Fruit fly (Drosophila melanogaster): ENCODE measurements around the gene FER.

Gene FER

dm6 chr3R:9340425-9341188 lies 53.7 kb downstream of the FER start (continued):
- peak; percentile 77 for TF ChIP-seq CG12299 (tag; optimal IDR thresholded peaks at IDR 0.05)
- TF ChIP-seq cg (GFP tag; optimal IDR thresholded peaks at IDR 0.05), result no peak
- peak; percentile 45; the same call in 1 of the 2 replicates for TF ChIP-seq ham (GFP tag; IDR thresholded peaks at IDR 0.05)
- TF ChIP-seq CG7556 (GFP tag; optimal IDR thresholded peaks at IDR 0.05), result peak; percentile 93
- peak; percentile 67 for TF ChIP-seq CG9609 (GFP tag; optimal IDR thresholded peaks at IDR 0.05)
- peak; percentile 94 for TF ChIP-seq CG11504 (tag; optimal IDR thresholded peaks at IDR 0.05)
- TF ChIP-seq CG8281 (tag; optimal IDR thresholded peaks at IDR 0.05), result peak; percentile 76
- peak; percentile 90 for TF ChIP-seq tio (GFP tag; optimal IDR thresholded peaks at IDR 0.05)
- peak; percentile 72 for TF ChIP-seq trem (tag; optimal IDR thresholded peaks at IDR 0.05)
- TF ChIP-seq CG10274 (GFP tag; optimal IDR thresholded peaks at IDR 0.05), result peak; percentile 85
- TF ChIP-seq CG32532 (GFP tag; IDR thresholded peaks at IDR 0.05), result peak; percentile 88
- peak; percentile 83 for TF ChIP-seq ewg (GFP tag; optimal IDR thresholded peaks at IDR 0.05)
- no peak for TF ChIP-seq fru (optimal IDR thresholded peaks at IDR 0.05)
- TF ChIP-seq knrl (GFP tag; IDR thresholded peaks at IDR 0.05; ENCODE audit: partially characterized antibody), result no peak
- peak; percentile 85 for TF ChIP-seq Hr3 (GFP tag; optimal IDR thresholded peaks at IDR 0.05)
- TF ChIP-seq ac (GFP tag; optimal IDR thresholded peaks at IDR 0.05), result no peak
- peak; percentile 95 for TF ChIP-seq row (GFP tag; IDR thresholded peaks at IDR 0.05)
- peak; percentile 78 for TF ChIP-seq CG2202 (tag; optimal IDR thresholded peaks at IDR 0.05)
- peak; percentile 78 for TF ChIP-seq CG11093 (GFP tag; IDR thresholded peaks at IDR 0.05)
- peak; percentile 92 for TF ChIP-seq CG18619 (GFP tag; optimal IDR thresholded peaks at IDR 0.05)
- TF ChIP-seq Gug (GFP tag; IDR thresholded peaks at IDR 0.05), result peak; percentile 68; the same call in 3 of the 4 replicates
- TF ChIP-seq CG11560 (tag; IDR thresholded peaks at IDR 0.05), result no peak
- peak; percentile 80 for TF ChIP-seq CG4328 (GFP tag; optimal IDR thresholded peaks at IDR 0.05)
- TF ChIP-seq eyg (GFP tag; optimal IDR thresholded peaks at IDR 0.05), result peak; percentile 23
- TF ChIP-seq dysf (GFP tag; IDR thresholded peaks at IDR 0.05), result peak; percentile 92
- peak; percentile 57 for TF ChIP-seq CG11247 (GFP tag; IDR thresholded peaks at IDR 0.05)
- TF ChIP-seq CG18764 (GFP tag; optimal IDR thresholded peaks at IDR 0.05), result peak; percentile 88
- peak; percentile 86 for TF ChIP-seq scrt (GFP tag; optimal IDR thresholded peaks at IDR 0.05)
- TF ChIP-seq Tbp (GFP tag; optimal IDR thresholded peaks at IDR 0.05), result no peak
- TF ChIP-seq CG31441 (GFP tag; IDR thresholded peaks at IDR 0.05), result peak; percentile 92
- TF ChIP-seq kah (GFP tag; optimal IDR thresholded peaks at IDR 0.05), result peak; percentile 57
- peak; percentile 76 for TF ChIP-seq CG31224 (GFP tag; IDR thresholded peaks at IDR 0.05)
- TF ChIP-seq h (optimal IDR thresholded peaks at IDR 0.05), result no peak
- TF ChIP-seq Jarid2 (GFP tag; optimal IDR thresholded peaks at IDR 0.05), result peak; percentile 71
- peak; percentile 74 for TF ChIP-seq seq (GFP tag; IDR thresholded peaks at IDR 0.05)
- TF ChIP-seq sim (GFP tag; IDR thresholded peaks at IDR 0.05), result no peak
- TF ChIP-seq CG14050 (GFP tag; IDR thresholded peaks at IDR 0.05), result peak; percentile 59
- peak; percentile 63 for TF ChIP-seq wdn (GFP tag; IDR thresholded peaks at IDR 0.05)
- TF ChIP-seq CG31388 (GFP tag; optimal IDR thresholded peaks at IDR 0.05), result peak; percentile 37
- peak; percentile 68 for TF ChIP-seq CG16863 (GFP tag; optimal IDR thresholded peaks at IDR 0.05)
- peak; percentile 20 for TF ChIP-seq Mad (GFP tag; optimal IDR thresholded peaks at IDR 0.05)
- peak; percentile 13 for TF ChIP-seq pzg (GFP tag; optimal IDR thresholded peaks at IDR 0.05)
- TF ChIP-seq tx (GFP tag; optimal IDR thresholded peaks at IDR 0.05), result peak; percentile 59
- no peak for TF ChIP-seq pfk (GFP tag; optimal IDR thresholded peaks at IDR 0.05)
- peak; percentile 71 for TF ChIP-seq CG18476 (GFP tag; optimal IDR thresholded peaks at IDR 0.05)
- TF ChIP-seq H15 (GFP tag; IDR thresholded peaks at IDR 0.05), result peak; percentile 66; the same call in 2 of the 3 replicates
- 0 out of 2 replicates have a peak, but pooled peaks have one; percentile 71 for TF ChIP-seq ranshi (GFP tag; IDR thresholded peaks at IDR 0.05)
- peak; percentile 68 for TF ChIP-seq pho (GFP tag; optimal IDR thresholded peaks at IDR 0.05)
- peak; percentile 75 to 86 for TF ChIP-seq bsh (GFP tag; optimal IDR thresholded peaks at IDR 0.05)
- peak; percentile 60 for TF ChIP-seq ssp (GFP tag; IDR thresholded peaks at IDR 0.05)
- peak; percentile 76; the same call in 2 of the 3 replicates for TF ChIP-seq Optix (GFP tag; IDR thresholded peaks at IDR 0.05)

All from whole organism, embryonic.